Worm (Caenorhabditis elegans) whole organism, L4/young adult: Measurements from ENCODE around the gene B0252.5.
"Not testable (repeated sequence)": the region's sequence is repeated elsewhere in the genome, so short reads cannot be mapped to it uniquely, and the experiment has no call there.

Experiments
- W03F9.2 ChIP-seq: fragments of 150-350 bp; optimal IDR thresholded peaks from 2 replicates; lab custom pipeline; 2014; ENCODE audit warnings: missing biosample characterization, missing genetic modification characterization
- dao-5 ChIP-seq: sonication (generic microtip); optimal IDR thresholded peaks from 2 replicates; lab custom pipeline; 2016; ENCODE audit warnings: missing genotype, missing genetic modification characterization, moderate library complexity, missing compliant biosample characterization
- him-1 ChIP-seq: sonication (generic microtip); optimal IDR thresholded peaks from 2 replicates; lab custom pipeline; 2016; ENCODE audit warnings: missing genotype, missing genetic modification reagents, missing genetic modification characterization, missing compliant biosample characterization

Gene B0252.5

DNA sequence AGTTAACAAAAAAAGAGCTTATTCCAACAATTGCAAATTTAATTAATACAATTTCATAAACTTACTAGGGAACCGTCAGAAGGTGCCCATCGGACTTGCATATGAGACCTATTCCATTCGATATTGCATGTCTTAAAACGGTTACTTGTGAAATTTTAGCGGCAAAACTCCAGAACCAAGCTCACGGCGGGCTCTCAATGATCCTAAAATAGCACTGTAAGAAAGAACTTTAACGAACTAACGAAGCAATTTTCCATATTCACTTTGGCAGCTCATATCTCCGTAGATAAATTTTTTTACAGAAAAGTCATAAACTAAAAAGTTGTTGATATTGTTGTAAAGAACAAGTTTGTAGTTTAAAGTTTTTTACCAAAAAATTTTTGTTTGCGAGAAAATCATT, 11.0 kb downstream of the B0252.5 start, which contains the start of gene B0252.3:
B0252.3 (minus strand) TSS at position 101 of the 400 bp plus-strand sequence.
- not testable (repeated sequence) for TF ChIP-seq dao-5, W03F9.2, him-1

DNA sequence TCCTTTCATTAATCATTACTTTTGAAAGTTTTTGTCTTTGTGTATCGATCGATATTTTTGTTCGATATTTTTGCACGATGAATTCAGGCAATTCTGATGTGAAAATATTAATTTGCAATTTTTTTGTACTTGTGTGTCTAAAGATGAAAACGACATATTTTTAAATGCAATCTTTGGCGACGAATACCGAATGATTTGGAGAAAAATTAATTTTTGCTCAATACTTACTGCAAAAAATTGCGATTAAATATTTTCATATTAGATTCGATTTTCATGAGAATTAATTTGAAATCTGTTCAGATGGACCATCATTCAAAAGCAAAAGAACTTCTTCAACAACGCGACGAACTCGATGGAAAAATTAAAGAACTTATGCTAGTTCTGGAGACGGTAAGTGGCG, 16.9 kb downstream of the B0252.5 start, which contains the start of gene psmd-9:
psmd-9 (plus strand) TSS at position 301 of the 400 bp plus-strand sequence.
- TF ChIP-seq dao-5 (no peak), him-1 (no peak), W03F9.2 (no peak)

DNA sequence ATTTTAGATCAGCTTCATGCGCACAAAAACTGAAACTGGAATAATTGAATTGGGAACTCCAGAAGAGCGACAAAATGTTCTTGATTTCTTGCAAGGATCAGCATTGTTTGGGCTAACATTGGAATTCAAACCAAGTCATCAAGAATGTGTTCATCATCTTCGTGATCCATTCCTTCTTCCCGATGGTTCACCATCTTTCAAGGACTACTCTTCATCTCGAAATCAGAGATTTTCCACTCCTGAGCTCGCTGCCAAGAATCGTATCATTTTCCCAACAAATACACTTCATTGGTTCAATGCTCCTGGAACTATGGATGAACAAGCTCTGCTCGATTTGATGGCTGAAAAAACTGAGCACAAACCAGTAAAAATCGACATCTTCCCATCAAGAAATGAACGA, 18.0 kb downstream of the B0252.5 start:
- TF ChIP-seq dao-5, result no peak
- no peak for TF ChIP-seq W03F9.2
- no peak for TF ChIP-seq him-1

DNA sequence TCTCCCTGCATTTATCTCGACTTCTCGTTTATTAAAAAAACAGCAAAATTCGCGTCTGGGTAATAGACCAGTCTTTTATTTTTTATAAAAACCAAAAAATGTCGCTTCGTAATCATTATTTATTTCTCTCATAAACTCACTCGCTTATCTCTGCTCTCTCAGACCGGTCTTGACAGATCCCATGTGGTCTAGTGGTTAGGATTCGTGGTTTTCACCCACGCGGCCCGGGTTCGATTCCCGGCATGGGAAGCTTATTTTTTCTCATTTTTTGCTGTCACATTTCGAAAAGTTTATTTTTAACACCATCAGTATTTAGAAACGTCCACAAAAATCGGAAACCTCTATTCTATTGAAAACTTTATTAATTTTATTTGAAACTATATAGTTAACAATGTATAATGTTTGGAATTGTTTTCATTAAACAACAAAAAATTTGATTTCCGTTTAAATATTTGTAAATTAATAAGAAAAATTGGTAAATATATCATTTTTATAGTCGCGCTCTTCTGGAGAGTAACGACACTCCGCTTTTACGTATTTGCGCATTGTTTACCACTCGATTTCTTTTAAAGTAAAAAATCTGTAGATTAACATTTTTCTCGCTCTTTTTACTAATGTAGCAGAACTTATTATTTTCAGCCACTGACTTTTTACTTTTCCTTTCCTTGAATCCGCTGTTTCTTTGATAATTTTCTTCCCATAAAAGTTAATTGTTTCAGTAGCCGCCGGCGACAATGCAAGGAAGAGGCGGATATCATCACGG, 20.5 kb downstream of the B0252.5 start, which contains the start of gene hrpl-1:
hrpl-1 (plus strand) TSS at position 713 of the 763 bp plus-strand sequence.
- no peak for TF ChIP-seq dao-5
- no peak for TF ChIP-seq him-1
- TF ChIP-seq W03F9.2, result no peak

DNA sequence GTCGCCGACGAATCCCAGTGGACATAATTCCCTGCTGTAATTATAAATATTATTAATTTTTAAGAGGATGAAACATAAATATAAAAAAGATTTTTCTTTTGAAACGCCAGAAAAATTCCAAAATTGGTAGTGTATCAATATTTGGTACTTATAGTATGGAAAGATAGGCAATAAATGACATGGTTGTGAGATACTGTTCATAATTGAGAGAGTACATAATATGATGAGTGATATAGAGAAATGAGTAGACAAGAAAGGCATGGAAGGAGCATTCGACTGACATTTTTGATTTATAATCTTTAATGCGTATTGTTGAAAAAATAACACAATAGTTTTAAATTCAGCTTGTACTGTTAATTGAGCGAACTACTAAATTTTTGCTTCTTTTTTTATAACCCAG, 21.2 kb downstream of the B0252.5 start, which contains the start of gene C44B7.11:
C44B7.11 (minus strand) TSS at position 34 of the 400 bp plus-strand sequence.
- no peak for TF ChIP-seq dao-5
- no peak for TF ChIP-seq him-1
- TF ChIP-seq W03F9.2, result no peak

DNA sequence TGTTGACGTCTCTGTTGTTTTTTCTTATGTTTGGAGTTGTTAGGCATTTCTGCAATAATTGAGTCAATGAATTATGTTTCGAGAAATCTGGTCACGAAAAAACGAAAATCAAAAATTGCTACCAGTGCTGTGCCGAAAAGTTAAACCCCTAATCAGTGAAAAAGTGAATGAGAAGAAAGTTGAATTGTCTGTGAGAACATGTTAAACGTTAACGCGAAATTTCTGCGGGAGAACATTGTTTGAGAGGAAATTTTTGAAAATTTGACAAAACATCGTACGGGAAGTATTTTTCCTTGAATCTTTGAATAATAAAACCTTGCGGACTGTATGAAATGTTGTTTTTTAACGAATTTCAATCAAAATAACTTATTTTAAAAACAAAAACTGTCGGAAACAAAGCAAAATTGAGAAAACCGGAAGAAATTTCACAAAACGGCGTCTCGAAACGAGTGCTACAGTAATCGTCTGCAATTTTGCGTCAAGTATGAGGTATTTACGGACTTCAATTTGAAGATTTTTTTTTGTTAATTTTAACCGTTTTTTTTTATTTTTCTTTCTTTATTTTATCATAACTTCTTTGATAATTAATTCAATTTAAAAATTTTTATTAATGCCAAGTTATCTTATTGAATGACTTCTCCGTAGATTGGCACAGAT, 25.0 kb downstream of the B0252.5 start, which contains the start of gene adal-1:
adal-1 (minus strand) TSS at position 51 of the 657 bp plus-strand sequence.
- no peak for TF ChIP-seq dao-5
- TF ChIP-seq him-1, result no peak
- no peak for TF ChIP-seq W03F9.2

DNA sequence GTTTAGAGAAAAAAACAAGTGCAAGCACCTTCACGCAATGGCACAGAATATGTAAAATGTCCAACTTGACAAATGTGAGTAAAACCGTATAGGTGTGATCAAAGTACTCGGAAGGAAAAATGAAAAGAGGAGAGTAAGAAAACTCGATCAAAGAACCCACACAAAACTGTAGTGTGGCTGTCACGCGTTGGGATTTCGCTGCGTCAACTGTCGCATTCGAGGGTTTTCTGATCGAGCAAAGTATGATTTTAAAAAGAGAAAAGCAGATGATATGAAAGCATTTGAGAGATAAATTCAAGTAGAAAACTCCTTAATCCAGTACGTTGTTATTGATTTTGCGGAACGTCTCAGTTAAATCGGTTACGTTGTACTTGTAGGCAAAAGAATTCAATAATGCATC, 26.8 kb downstream of the B0252.5 start:
- TF ChIP-seq W03F9.2, result no peak
- TF ChIP-seq dao-5, result no peak
- no peak for TF ChIP-seq him-1

DNA sequence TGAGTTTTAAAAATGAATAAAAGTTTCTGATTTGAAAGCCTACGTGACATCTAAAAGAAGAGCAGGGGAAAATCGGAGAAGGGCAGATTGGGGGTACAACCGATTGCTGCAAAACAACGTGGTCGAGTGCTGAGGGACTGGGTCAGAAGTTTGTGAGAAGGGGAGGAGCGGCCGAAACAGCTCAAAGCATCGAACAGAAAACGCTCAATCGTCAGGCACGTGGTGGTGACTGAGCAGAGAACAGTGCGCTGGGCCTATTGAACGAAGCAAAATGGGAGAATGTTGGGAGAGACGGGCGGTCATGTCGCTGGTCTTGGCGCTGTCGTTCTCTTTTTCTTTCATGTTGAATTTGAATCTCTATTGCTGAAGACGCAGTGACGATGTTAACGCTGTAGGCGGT, 27.5 kb downstream of the B0252.5 start:
- no peak for TF ChIP-seq dao-5
- TF ChIP-seq him-1, result no peak
- no peak for TF ChIP-seq W03F9.2

DNA sequence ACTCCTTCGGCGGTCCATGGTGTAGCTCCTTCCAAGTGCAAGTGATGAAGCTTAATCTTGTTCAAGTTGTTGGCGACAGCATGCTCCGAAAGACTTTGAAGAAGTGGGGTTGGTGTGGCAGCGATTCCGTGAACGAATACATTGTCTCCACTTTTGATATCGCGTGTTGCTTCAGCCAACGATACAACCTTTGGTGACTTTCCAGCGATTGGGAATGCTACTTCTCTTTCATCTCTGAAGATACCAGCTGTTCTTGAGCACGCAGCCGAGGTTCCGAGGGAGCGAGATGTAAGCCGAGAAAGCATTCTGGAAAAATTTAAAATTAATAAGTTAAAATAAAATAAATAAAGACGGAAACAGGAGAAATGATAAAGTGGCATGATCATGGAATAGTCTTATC, 28.6 kb downstream of the B0252.5 start, which contains the start of gene acer-1:
acer-1 (minus strand) TSS at position 306 of the 400 bp plus-strand sequence.
- TF ChIP-seq dao-5, result no peak
- no peak for TF ChIP-seq him-1
- TF ChIP-seq W03F9.2, result no peak

DNA sequence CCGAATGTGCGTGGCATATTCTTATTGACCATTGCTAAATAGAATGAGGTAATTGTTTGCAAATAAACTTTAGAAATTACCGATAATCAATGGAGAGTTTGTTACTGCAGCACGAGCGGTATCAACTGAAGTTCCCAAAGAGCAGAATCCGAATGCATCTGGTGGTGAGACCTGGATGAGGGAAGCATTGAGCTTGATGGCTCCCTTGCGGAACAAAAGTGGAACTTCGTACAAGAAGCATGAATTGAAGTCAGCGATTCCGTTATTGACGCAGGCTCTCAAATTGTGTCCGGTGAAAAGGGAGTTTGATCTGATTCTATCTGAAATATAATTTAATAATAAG, 29.1 kb downstream of the B0252.5 start:
- TF ChIP-seq dao-5, result no peak
- no peak for TF ChIP-seq him-1
- TF ChIP-seq W03F9.2, result no peak

DNA sequence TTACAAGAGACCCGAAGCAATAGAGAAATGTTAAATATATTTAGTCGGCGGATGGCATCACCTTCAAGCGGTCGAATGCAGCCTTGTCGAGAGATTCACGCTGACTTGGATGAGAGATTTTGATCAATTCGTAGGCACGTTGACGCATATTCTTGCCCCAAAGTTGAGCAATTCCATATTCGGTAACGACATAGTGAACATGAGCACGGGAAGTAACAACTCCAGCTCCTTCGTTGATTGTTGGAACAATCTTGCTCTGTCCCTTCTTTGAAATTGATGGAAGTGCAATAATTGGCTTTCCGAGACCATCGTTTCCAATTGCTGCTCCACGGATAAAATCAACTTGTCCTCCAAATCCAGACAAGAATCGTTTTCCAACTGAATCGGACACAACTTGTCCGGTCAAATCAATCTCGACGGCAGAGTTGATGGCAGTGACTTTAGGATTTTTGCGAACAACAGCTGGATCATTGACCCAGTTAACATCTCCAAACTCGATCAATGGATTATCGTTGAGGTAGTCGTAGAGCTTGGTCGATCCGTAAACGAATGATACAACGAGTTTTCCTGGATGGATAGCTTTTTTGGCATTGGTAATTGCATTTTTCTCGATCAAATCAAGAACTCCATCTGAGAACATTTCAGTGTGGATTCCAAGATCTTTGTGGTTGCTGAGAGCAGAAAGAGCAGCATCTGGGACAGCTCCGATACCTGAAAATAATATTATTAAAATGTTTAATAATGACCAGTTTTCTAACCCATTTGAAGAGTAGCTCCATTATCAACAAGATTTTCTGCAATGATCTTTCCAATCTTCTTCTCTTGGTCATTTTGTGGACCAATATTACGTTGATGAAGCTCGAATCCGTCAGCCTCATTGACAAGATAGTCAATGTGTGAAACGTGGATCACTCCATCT, 29.8 kb downstream of the B0252.5 start:
- no peak for TF ChIP-seq W03F9.2
- no peak for TF ChIP-seq dao-5
- TF ChIP-seq him-1, result no peak

DNA sequence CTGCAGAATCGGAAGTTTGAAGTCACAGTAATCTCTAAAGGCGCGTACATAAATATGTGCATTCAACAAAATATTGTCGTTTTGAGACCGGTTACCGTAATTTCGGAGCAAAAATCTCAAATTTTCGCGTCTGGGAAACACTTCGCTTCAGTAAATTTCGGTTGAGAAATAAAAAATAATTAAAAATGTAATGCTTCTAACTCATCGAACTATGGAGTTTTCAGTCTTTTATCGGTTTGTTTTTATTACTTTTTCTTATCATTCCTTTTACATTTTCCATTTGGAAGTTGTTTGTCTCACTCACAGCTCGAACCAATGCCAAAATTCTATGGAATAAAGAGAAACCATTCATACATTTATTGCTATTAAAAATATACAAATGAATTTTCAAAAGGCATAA, 30.5 kb downstream of the B0252.5 start:
- TF ChIP-seq dao-5, result no peak
- peak; percentile 11 for TF ChIP-seq him-1
- TF ChIP-seq W03F9.2, result peak; percentile 37

DNA sequence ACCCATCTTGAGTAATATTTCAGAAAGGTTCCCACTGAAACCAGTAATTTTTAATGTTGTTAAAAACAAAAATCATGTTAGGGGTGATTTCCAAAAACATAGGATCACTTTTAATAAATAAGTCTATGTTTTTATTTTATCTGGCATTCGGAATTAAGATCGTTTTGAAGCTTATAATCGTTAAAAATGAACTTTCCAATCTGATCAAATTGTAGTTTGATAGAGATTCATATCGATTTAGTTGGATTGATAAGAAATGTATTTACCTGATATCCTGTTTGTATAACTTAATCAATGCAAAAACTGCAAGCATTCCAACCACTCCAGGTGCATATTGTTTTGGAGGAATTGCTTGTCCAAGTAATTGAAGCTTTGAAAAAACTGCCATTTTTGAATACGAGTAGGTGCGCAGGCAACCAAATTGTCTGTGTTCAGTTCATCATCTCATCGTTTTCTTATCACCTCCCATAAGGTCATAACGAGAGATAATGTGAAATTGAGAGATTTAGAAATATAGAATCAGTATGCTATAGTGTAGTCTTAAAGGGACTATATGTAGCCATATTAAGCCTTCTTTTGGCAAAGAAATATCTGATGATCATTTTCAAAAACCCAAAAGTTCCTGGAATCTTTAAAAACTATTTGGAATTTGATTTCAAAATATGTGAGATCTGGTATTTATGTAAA, 31.2 kb downstream of the B0252.5 start, which contains the start of gene pmp-2:
pmp-2 (minus strand) TSS at position 487 of the 687 bp plus-strand sequence.
- TF ChIP-seq him-1 (no peak), dao-5 (no peak), W03F9.2 (no peak)

DNA sequence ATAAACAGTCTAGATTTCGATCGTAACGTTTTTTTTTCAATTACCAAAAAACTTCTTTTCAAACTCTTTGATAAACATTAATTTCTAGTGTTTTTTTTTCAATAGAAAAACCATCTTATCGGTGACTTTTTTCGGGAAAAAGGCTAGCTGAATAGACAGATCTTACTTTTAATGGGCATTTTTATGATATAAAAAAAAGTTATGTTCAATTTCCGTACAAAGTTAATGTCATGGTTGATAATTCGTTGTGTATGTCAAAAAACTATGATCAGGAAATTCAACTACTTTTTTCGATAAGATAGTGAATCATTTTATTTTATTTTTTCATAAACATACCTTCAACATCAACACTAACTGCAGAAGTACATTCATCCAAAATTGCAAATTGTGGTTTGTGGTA, 34.1 kb downstream of the B0252.5 start:
- TF ChIP-seq W03F9.2 (no peak), him-1 (no peak)
